Fruit fly (Drosophila melanogaster): ENCODE data around the gene CG45012.
A peak's percentile ranks its signal among the peaks of the same experiment; 100 is the strongest.

Gene CG45012

dm6 chr2L:11808702-11809583, 25.5 kb upstream of the CG45012 start, which contains the start of gene crol (continued):
- no peak for TF ChIP-seq dm (GFP tag; optimal IDR thresholded peaks at IDR 0.05)
- TF ChIP-seq CG12659 (GFP tag; optimal IDR thresholded peaks at IDR 0.05), result peak; percentile 76
- TF ChIP-seq Abd-B (GFP tag; optimal IDR thresholded peaks at IDR 0.05), result no peak
- TF ChIP-seq MESR4 (GFP tag; optimal IDR thresholded peaks at IDR 0.05), result peak; percentile 89
- peak; percentile 59 for TF ChIP-seq CG1603 (tag; optimal IDR thresholded peaks at IDR 0.05)
- TF ChIP-seq CG3163 (GFP tag; optimal IDR thresholded peaks at IDR 0.05), result no peak
- no peak for TF ChIP-seq z (GFP tag; IDR thresholded peaks at IDR 0.05)
- TF ChIP-seq inv (GFP tag; IDR thresholded peaks at IDR 0.05; ENCODE audit: partially characterized antibody), result peak; percentile 70
- TF ChIP-seq CG1024 (GFP tag; IDR thresholded peaks at IDR 0.05), result no peak
- peak; percentile 67; the same call in 2 of the 3 replicates for TF ChIP-seq hb (GFP tag; IDR thresholded peaks at IDR 0.05; ENCODE audit: partially characterized antibody)
- TF ChIP-seq Xrp1 (GFP tag; IDR thresholded peaks at IDR 0.05), result peak; percentile 24; the same call in 1 of the 2 replicates
- peak; percentile 81 for TF ChIP-seq pzg (GFP tag; optimal IDR thresholded peaks at IDR 0.05)
- TF ChIP-seq Sry-δ (GFP tag; optimal IDR thresholded peaks at IDR 0.05), result peak; percentile 90
- TF ChIP-seq bab2 (GFP tag; optimal IDR thresholded peaks at IDR 0.05), result no peak
- TF ChIP-seq NK7.1 (GFP tag; optimal IDR thresholded peaks at IDR 0.05), result no peak
- no peak for TF ChIP-seq disco-r (GFP tag; optimal IDR thresholded peaks at IDR 0.05)
- no peak for TF ChIP-seq Ravus (GFP tag; IDR thresholded peaks at IDR 0.05)
- TF ChIP-seq Nf-YB (GFP tag; optimal IDR thresholded peaks at IDR 0.05), result peak; percentile 36
- TF ChIP-seq CG18599 (GFP tag; optimal IDR thresholded peaks at IDR 0.05), result no peak
- peak; percentile 50 for TF ChIP-seq Drgx (GFP tag; IDR thresholded peaks at IDR 0.05)
- TF ChIP-seq sug (tag; optimal IDR thresholded peaks at IDR 0.05), result peak; percentile 28
- peak; percentile 87 for TF ChIP-seq CG9797 (GFP tag; optimal IDR thresholded peaks at IDR 0.05)
- TF ChIP-seq CG17912 (GFP tag; optimal IDR thresholded peaks at IDR 0.05), result no peak
- no peak for TF ChIP-seq CG8765 (GFP tag; IDR thresholded peaks at IDR 0.05)
- TF ChIP-seq kah (GFP tag; optimal IDR thresholded peaks at IDR 0.05), result no peak
- TF ChIP-seq ttk (GFP tag; IDR thresholded peaks at IDR 0.05), result 0 out of 2 replicates have a peak, but pooled peaks have one; percentile 16
- no peak for TF ChIP-seq ssp (GFP tag; IDR thresholded peaks at IDR 0.05)
- TF ChIP-seq dmrt11E (tag; optimal IDR thresholded peaks at IDR 0.05), result no peak
- no peak for TF ChIP-seq Oaz (GFP tag; IDR thresholded peaks at IDR 0.05)
- no peak for TF ChIP-seq CG1792 (GFP tag; optimal IDR thresholded peaks at IDR 0.05)
- no peak for TF ChIP-seq Fer1 (GFP tag; optimal IDR thresholded peaks at IDR 0.05)
- peak; percentile 10 for TF ChIP-seq CG12942 (GFP tag; optimal IDR thresholded peaks at IDR 0.05)
- TF ChIP-seq CG14710 (tag; optimal IDR thresholded peaks at IDR 0.05), result peak; percentile 57
- TF ChIP-seq Atf6 (GFP tag; IDR thresholded peaks at IDR 0.05), result 0 out of 2 replicates have a peak, but pooled peaks have one; percentile 16
- TF ChIP-seq CG7271 (tag; optimal IDR thresholded peaks at IDR 0.05), result no peak
- TF ChIP-seq vfl (GFP tag; optimal IDR thresholded peaks at IDR 0.05), result no peak
- no peak for TF ChIP-seq gsb (GFP tag; IDR thresholded peaks at IDR 0.05)
- no peak for TF ChIP-seq CG12299 (tag; optimal IDR thresholded peaks at IDR 0.05)
- no peak for TF ChIP-seq grn (GFP tag; optimal IDR thresholded peaks at IDR 0.05)
- TF ChIP-seq CG15479 (GFP tag; optimal IDR thresholded peaks at IDR 0.05), result peak; percentile 62
- TF ChIP-seq CG7987 (GFP tag; optimal IDR thresholded peaks at IDR 0.05), result peak; percentile 24
- TF ChIP-seq bbx (GFP tag; IDR thresholded peaks at IDR 0.05; ENCODE audit: partially characterized antibody), result peak; percentile 93
- TF ChIP-seq CG3407 (GFP tag; optimal IDR thresholded peaks at IDR 0.05), result no peak
- no peak for TF ChIP-seq CG10462 (GFP tag; optimal IDR thresholded peaks at IDR 0.05)
- peak; percentile 85 for TF ChIP-seq Bgb (GFP tag; IDR thresholded peaks at IDR 0.05; ENCODE audit: partially characterized antibody)
- TF ChIP-seq Ssrp (tag; optimal IDR thresholded peaks at IDR 0.05), result peak; percentile 15
- TF ChIP-seq Trl (optimal IDR thresholded peaks at IDR 0.05), result peak; percentile 86 to 91
- no peak for TF ChIP-seq Trl (GFP tag; optimal IDR thresholded peaks at IDR 0.05)
- peak; percentile 92 for TF ChIP-seq cg (GFP tag; optimal IDR thresholded peaks at IDR 0.05)

Data from whole organism, embryonic.